Fruit fly (Drosophila melanogaster) whole organism: Measurements from ENCODE around the gene Trf.

Source experiments
- CG8478 ChIP-seq: fragments of >200 bp; optimal IDR thresholded peaks from 2 replicates; lab custom pipeline; 2018; ENCODE audit warnings: inconsistent platforms
- Dll ChIP-seq: fragments of >200 bp; optimal IDR thresholded peaks from 2 replicates; lab custom pipeline; 2017
- EcR ChIP-seq, 2 experiments: fragments of >200 bp; optimal IDR thresholded peaks; 2 replicates each; lab custom pipeline; 2017; ENCODE audit warnings: missing biosample characterization in 2 of 2, missing genetic modification characterization in 2 of 2, missing genetic modification reagents in 2 of 2
- pan ChIP-seq: fragments of >200 bp; optimal IDR thresholded peaks from 2 replicates; lab custom pipeline; 2017
- psq ChIP-seq: fragments of >200 bp; optimal IDR thresholded peaks from 2 replicates; lab custom pipeline; 2017
- usp ChIP-seq: fragments of >200 bp; optimal IDR thresholded peaks from 2 replicates; lab custom pipeline; 2017; ENCODE audit warnings: missing biosample characterization, missing genetic modification characterization, mixed read lengths

- TF ChIP-seq EcR (GFP tag; optimal IDR thresholded peaks at IDR 0.05; lab: Kevin White, UChicago) (no peak), Dll (lab: Kevin White, UChicago) (no peak), pan (lab: Kevin White, UChicago) (no peak), CG8478 (lab: Kevin White, UChicago) (no peak), psq (lab: Kevin White, UChicago) (no peak), usp (no peak)
These were observed 42.6 kb upstream of the Trf start for dm6 chr2L:8030102-8030501.
